Worm (Caenorhabditis elegans): ENCODE data around the gene srh-169.

The srh-169 gene

DNA sequence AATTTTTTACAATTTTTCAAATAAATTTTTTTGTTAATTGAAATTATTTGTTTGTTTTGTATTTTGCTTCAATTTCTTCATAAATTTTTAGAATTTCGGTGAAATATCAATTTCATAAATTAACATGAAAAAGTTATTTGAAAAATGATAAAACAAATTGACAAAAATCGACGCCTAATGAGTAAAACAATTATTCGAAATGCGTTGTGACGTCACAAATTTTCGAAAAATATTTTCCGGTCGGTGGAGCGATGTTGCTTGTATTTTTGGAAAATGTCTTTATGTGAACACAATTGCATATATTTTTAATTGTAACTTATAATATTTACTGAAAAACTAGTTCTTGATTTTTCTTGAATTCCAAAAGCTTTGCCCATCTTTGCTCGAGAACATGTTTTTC, 32.9 kb downstream of the srh-169 start:
- TF ChIP-seq tbx-11 (GFP tag; IDR thresholded peaks at IDR 0.05) (no peak), ceh-36 (tag; optimal IDR thresholded peaks at IDR 0.05) (no peak), scrt-1 (GFP tag; IDR thresholded peaks at IDR 0.05) (no peak), flt-1 (GFP tag; IDR thresholded peaks at IDR 0.05) (no peak), hmg-4 (GFP tag; optimal IDR thresholded peaks at IDR 0.05) (no peak), ama-1 (optimal IDR thresholded peaks at IDR 0.05) (no peak), pes-1 (GFP tag; IDR thresholded peaks at IDR 0.05) (no peak), ceh-13 (GFP tag; optimal IDR thresholded peaks at IDR 0.05) (no peak), F13C5.2 (tag; optimal IDR thresholded peaks at IDR 0.05) (no peak), tbx-37 (GFP tag; conservative IDR thresholded peaks at IDR 0.05) (no peak), B0310.2 (tag; optimal IDR thresholded peaks at IDR 0.05) (no peak), hmbx-1 (tag; optimal IDR thresholded peaks at IDR 0.05) (no peak), aly-1 (tag; optimal IDR thresholded peaks at IDR 0.05) (no peak)

DNA sequence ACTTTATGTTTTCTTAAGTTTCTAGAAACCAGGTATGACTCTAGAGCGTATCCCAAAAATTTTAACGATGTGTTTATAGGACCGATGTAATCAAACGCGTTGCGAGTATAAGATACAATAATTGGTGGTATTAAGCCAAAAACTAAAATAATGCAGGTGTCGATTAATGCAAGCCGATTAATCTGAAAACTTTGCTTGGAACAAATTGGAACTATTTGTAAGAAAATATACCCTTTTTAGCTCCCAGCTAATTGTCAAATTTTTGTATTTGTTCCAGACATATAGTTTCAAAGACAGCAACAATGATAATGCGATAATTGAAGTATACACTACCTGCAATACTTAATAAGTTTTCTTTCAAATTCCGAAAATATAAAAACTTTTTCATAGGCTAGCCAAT, 33.6 kb downstream of the srh-169 start, which contains the start of gene srh-211:
TSS of gene srh-211 (minus strand) at position 101 of the 400 bp plus-strand sequence.
- no peak for TF ChIP-seq sea-1 (GFP tag; conservative IDR thresholded peaks at IDR 0.05)
- TF ChIP-seq pes-1 (GFP tag; IDR thresholded peaks at IDR 0.05), result no peak
- TF ChIP-seq ceh-36 (tag; optimal IDR thresholded peaks at IDR 0.05), result no peak
- no peak for TF ChIP-seq ceh-13 (GFP tag; optimal IDR thresholded peaks at IDR 0.05)
- no peak for TF ChIP-seq aly-1 (tag; optimal IDR thresholded peaks at IDR 0.05)
- TF ChIP-seq tbx-37 (GFP tag; conservative IDR thresholded peaks at IDR 0.05), result no peak
- no peak for TF ChIP-seq B0310.2 (tag; optimal IDR thresholded peaks at IDR 0.05)
- no peak for TF ChIP-seq hmg-4 (GFP tag; optimal IDR thresholded peaks at IDR 0.05)
- TF ChIP-seq tbx-11 (GFP tag; IDR thresholded peaks at IDR 0.05), result no peak
- TF ChIP-seq ama-1 (optimal IDR thresholded peaks at IDR 0.05), result no peak
- no peak for TF ChIP-seq flt-1 (GFP tag; IDR thresholded peaks at IDR 0.05)
- no peak for TF ChIP-seq hnd-1 (tag; optimal IDR thresholded peaks at IDR 0.05)
- no peak for TF ChIP-seq F13C5.2 (tag; optimal IDR thresholded peaks at IDR 0.05)
- TF ChIP-seq ets-7 (tag; optimal IDR thresholded peaks at IDR 0.05), result no peak
- TF ChIP-seq tra-4 (tag; optimal IDR thresholded peaks at IDR 0.05), result no peak
- no peak for TF ChIP-seq scrt-1 (GFP tag; IDR thresholded peaks at IDR 0.05)
- no peak for TF ChIP-seq hmbx-1 (tag; optimal IDR thresholded peaks at IDR 0.05)

DNA sequence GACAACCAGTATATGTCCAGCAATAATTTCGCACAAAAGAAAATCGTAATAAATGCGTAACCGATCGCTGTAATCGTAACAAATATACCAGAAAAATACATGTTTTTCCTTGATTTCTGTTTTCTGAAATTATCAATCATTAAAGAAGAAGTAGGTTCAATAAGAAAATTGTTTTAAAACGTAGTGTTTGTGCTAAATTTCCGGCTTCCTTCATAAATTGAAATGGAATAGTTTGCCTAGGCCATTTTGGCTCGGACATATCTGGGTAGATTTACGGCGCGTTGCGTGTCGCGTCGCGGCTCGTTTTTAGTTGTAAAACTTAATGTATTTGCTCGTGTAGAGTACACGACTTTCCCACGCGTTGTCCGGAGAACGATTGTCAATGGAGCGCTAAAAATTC, 35.3 kb downstream of the srh-169 start, which contains the start of gene F38H12.5:
TSS of gene F38H12.5 (minus strand) at position 101 of the 400 bp plus-strand sequence.
- TF ChIP-seq F13C5.2 (tag; optimal IDR thresholded peaks at IDR 0.05) (no peak), ets-7 (tag; optimal IDR thresholded peaks at IDR 0.05) (no peak), hmbx-1 (tag; optimal IDR thresholded peaks at IDR 0.05) (no peak), hnd-1 (tag; optimal IDR thresholded peaks at IDR 0.05) (no peak), tra-4 (tag; optimal IDR thresholded peaks at IDR 0.05) (no peak), ceh-13 (GFP tag; optimal IDR thresholded peaks at IDR 0.05) (no peak), B0310.2 (tag; optimal IDR thresholded peaks at IDR 0.05) (no peak), ama-1 (optimal IDR thresholded peaks at IDR 0.05) (no peak), scrt-1 (GFP tag; IDR thresholded peaks at IDR 0.05) (no peak)

DNA sequence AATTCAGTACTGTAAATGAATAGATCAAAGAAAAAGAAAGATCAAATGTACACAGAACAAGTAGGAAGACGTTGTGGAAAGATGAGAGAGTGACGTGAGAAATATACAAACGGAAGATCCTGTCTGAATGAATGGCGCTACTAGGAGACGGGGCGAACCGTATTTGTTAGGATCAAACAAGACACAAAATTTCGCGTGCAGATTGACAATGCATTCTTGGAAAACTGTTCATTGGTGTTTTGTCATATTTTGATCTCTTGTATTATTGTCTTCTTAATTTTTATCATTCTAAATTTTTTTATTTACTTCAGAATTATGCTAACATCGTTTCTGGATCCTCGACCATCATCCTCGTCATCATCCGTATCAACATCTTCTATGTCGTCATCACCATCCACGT, 47.1 kb downstream of the srh-169 start, which contains the start of gene nhr-181:
TSS of gene nhr-181 (plus strand) at position 301 of the 400 bp plus-strand sequence.
- no peak for TF ChIP-seq scrt-1 (GFP tag; IDR thresholded peaks at IDR 0.05)
- no peak for TF ChIP-seq hmbx-1 (tag; optimal IDR thresholded peaks at IDR 0.05)
- TF ChIP-seq hnd-1 (tag; optimal IDR thresholded peaks at IDR 0.05), result no peak
